Fruit fly (Drosophila melanogaster): ENCODE results near the gene CG5646.

Gene CG5646

dm6 chr3R:27547378-27547949, 13.7 kb downstream of the CG5646 start (continued):
- TF ChIP-seq CG7372 (GFP tag; IDR thresholded peaks at IDR 0.05) (no peak), CTCF (GFP tag; optimal IDR thresholded peaks at IDR 0.05) (peak; percentile 91), Xrp1 (GFP tag; IDR thresholded peaks at IDR 0.05) (0 out of 2 replicates have a peak, but pooled peaks have one; percentile 11), CG14441 (GFP tag; IDR thresholded peaks at IDR 0.05) (0 out of 2 replicates have a peak, but pooled peaks have one; percentile 15), HLH4C (GFP tag; IDR thresholded peaks at IDR 0.05; ENCODE audit: partially characterized antibody) (no peak), cato (GFP tag; optimal IDR thresholded peaks at IDR 0.05; ENCODE audit: borderline replicate concordance) (no peak), sens (GFP tag) (peak; percentile 58), E2f2 (GFP tag; IDR thresholded peaks at IDR 0.05) (no peak), Sox102F (GFP tag; optimal IDR thresholded peaks at IDR 0.05) (peak; percentile 3), Dip2 (GFP tag; IDR thresholded peaks at IDR 0.05) (no peak), en (GFP tag; optimal IDR thresholded peaks at IDR 0.05) (no peak), CG4404 (GFP tag; IDR thresholded peaks at IDR 0.05) (no peak), Nf-YB (GFP tag; optimal IDR thresholded peaks at IDR 0.05) (no peak), inv (GFP tag; IDR thresholded peaks at IDR 0.05; ENCODE audit: partially characterized antibody) (peak; percentile 40; the same call in 1 of the 2 replicates), CG6689 (GFP tag; IDR thresholded peaks at IDR 0.05) (no peak), CG16813 (GFP tag; IDR thresholded peaks at IDR 0.05; ENCODE audit: partially characterized antibody) (peak; percentile 72), CG12299 (tag; optimal IDR thresholded peaks at IDR 0.05) (no peak), B-H1 (GFP tag; IDR thresholded peaks at IDR 0.05) (no peak), ham (GFP tag; IDR thresholded peaks at IDR 0.05) (no peak), Opbp (GFP tag; IDR thresholded peaks at IDR 0.05; ENCODE audit: partially characterized antibody) (no peak), CG18764 (GFP tag; optimal IDR thresholded peaks at IDR 0.05) (no peak), jigr1 (GFP tag; IDR thresholded peaks at IDR 0.05) (peak; percentile 46; the same call in 1 of the 3 replicates), Rfx (GFP tag; IDR thresholded peaks at IDR 0.05) (peak; percentile 23; the same call in 1 of the 2 replicates), tup (GFP tag; optimal IDR thresholded peaks at IDR 0.05) (no peak), CG9817 (tag; optimal IDR thresholded peaks at IDR 0.05) (no peak), gem (tag; optimal IDR thresholded peaks at IDR 0.05) (no peak), CG3726 (GFP tag; IDR thresholded peaks at IDR 0.05) (no peak), Camta (GFP tag; optimal IDR thresholded peaks at IDR 0.05) (no peak), Doc2 (GFP tag; IDR thresholded peaks at IDR 0.05) (no peak), caup (GFP tag; optimal IDR thresholded peaks at IDR 0.05; ENCODE audit: severe bottlenecking) (no peak), Spps (tag; optimal IDR thresholded peaks at IDR 0.05) (no peak), aop (GFP tag; IDR thresholded peaks at IDR 0.05) (no peak), unpg (GFP tag; optimal IDR thresholded peaks at IDR 0.05) (no peak), tio (GFP tag; optimal IDR thresholded peaks at IDR 0.05) (no peak), CG11504 (tag; optimal IDR thresholded peaks at IDR 0.05) (no peak), CG13624 (GFP tag; optimal IDR thresholded peaks at IDR 0.05) (no peak), Nf-YC (tag; optimal IDR thresholded peaks at IDR 0.05) (no peak), otp (GFP tag; IDR thresholded peaks at IDR 0.05) (no peak), Hey (tag; optimal IDR thresholded peaks at IDR 0.05) (no peak), tx (GFP tag; optimal IDR thresholded peaks at IDR 0.05) (no peak), cad (GFP tag; optimal IDR thresholded peaks at IDR 0.05) (no peak), ERR (GFP tag; optimal IDR thresholded peaks at IDR 0.05) (no peak), CG4360 (GFP tag; IDR thresholded peaks at IDR 0.05) (no peak), Adf1 (GFP tag; IDR thresholded peaks at IDR 0.05) (no peak), CG10431 (GFP tag; optimal IDR thresholded peaks at IDR 0.05) (no peak), CG7357 (GFP tag; IDR thresholded peaks at IDR 0.05) (no peak), CG15073 (GFP tag; optimal IDR thresholded peaks at IDR 0.05) (peak; percentile 96), Dll (GFP tag; IDR thresholded peaks at IDR 0.05; ENCODE audit: partially characterized antibody) (no peak), CG13287 (GFP tag; IDR thresholded peaks at IDR 0.05; ENCODE audit: partially characterized antibody) (peak; percentile 44; the same call in 1 of the 2 replicates), CG7786 (GFP tag; optimal IDR thresholded peaks at IDR 0.05) (no peak), CG5180 (GFP tag; optimal IDR thresholded peaks at IDR 0.05) (no peak)

Data from whole organism, embryonic.